Worm (Caenorhabditis elegans): ENCODE results near the gene egl-47.

DNA sequence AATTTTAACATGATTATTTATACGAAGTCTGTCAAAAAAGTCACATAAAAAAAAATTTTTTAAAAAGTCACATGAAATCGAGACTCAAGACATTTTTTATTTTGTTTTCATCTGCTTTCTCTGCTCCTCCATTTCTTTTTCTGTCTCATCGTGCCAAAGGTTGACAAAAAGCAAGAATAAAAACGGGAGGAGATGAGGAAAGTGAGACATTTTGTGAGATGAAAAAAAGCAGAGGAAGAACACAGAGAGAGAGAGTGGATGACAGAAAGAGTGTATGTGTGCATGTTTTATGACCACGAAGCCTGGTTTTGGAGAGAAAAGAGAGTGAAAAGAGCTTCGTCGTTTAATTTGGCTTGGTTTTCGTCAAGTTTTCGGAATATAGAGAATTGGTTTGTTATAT lies 45.6 kb upstream of the egl-47 start:
- no peak for TF ChIP-seq attf-5 (GFP tag; optimal IDR thresholded peaks at IDR 0.05)
- TF ChIP-seq ceh-79 (tag; optimal IDR thresholded peaks at IDR 0.05), result no peak
- TF ChIP-seq athp-1 (tag; optimal IDR thresholded peaks at IDR 0.05), result no peak
- no peak for TF ChIP-seq ztf-6 (GFP tag; IDR thresholded peaks at IDR 0.05)
- TF ChIP-seq Y53F4B.3 (GFP tag; IDR thresholded peaks at IDR 0.05), result no peak
- no peak for TF ChIP-seq ama-1 (optimal IDR thresholded peaks at IDR 0.05)
- TF ChIP-seq ama-1 (GFP tag; optimal IDR thresholded peaks at IDR 0.05), result no peak
- TF ChIP-seq bed-2 (GFP tag; IDR thresholded peaks at IDR 0.05), result no peak
- no peak for TF ChIP-seq attf-3 (GFP tag; conservative IDR thresholded peaks at IDR 0.05)
- no peak for TF ChIP-seq mes-4 (tag; optimal IDR thresholded peaks at IDR 0.05)
- no peak for TF ChIP-seq atf-7 (tag; optimal IDR thresholded peaks at IDR 0.05)
- no peak for TF ChIP-seq nhr-80 (tag; optimal IDR thresholded peaks at IDR 0.05)
